Worm (Caenorhabditis elegans) whole organism, late embryonic: ENCODE results near the gene clec-225.

ENCODE experiments used
- C08G9.2 ChIP-seq: sonication (generic microtip); optimal IDR thresholded peaks from 2 replicates; lab custom pipeline; 2016; ENCODE audit warnings: mild to moderate bottlenecking, missing genetic modification characterization, moderate library complexity, missing compliant biosample characterization
- C38D4.7 ChIP-seq: fragments of 200-800 bp; sonication (Bioruptor generic); optimal IDR thresholded peaks from 2 replicates; lab custom pipeline; 2018; ENCODE audit warnings: mild to moderate bottlenecking, missing genetic modification characterization, moderate library complexity, missing compliant biosample characterization
- F13H6.1 ChIP-seq: sonication (generic microtip); optimal IDR thresholded peaks from 2 replicates; lab custom pipeline; 2016; ENCODE audit warnings: missing genetic modification characterization, missing compliant biosample characterization
- T23F11.4 ChIP-seq: fragments of 200-800 bp; sonication (Bioruptor generic); optimal IDR thresholded peaks from 2 replicates; lab custom pipeline; 2018; ENCODE audit warnings: mild to moderate bottlenecking, missing genetic modification characterization, missing compliant biosample characterization
- ceh-19 ChIP-seq: fragments of 200-800 bp; sonication (Bioruptor generic); optimal IDR thresholded peaks from 2 replicates; lab custom pipeline; 2018; ENCODE audit warnings: mild to moderate bottlenecking, missing genetic modification characterization, missing compliant biosample characterization
- ceh-2 ChIP-seq: sonication (generic microtip); optimal IDR thresholded peaks from 2 replicates; lab custom pipeline; 2016; ENCODE audit warnings: missing genotype, missing genetic modification characterization, missing compliant biosample characterization
- ceh-24 ChIP-seq: sonication (generic microtip); optimal IDR thresholded peaks from 2 replicates; lab custom pipeline; 2016; ENCODE audit warnings: mild to moderate bottlenecking, missing genetic modification characterization, missing compliant biosample characterization
- ceh-34 ChIP-seq: sonication (generic microtip); optimal IDR thresholded peaks from 2 replicates; lab custom pipeline; 2016; ENCODE audit warnings: mild to moderate bottlenecking, missing genetic modification characterization, missing compliant biosample characterization
- ceh-48 ChIP-seq: sonication (generic microtip); optimal IDR thresholded peaks from 2 replicates; lab custom pipeline; 2016; ENCODE audit warnings: missing genetic modification characterization, inconsistent platforms, missing compliant biosample characterization
- dmd-4 ChIP-seq: sonication (generic microtip); optimal IDR thresholded peaks from 2 replicates; lab custom pipeline; 2016; ENCODE audit warnings: borderline replicate concordance, missing genetic modification characterization, missing compliant biosample characterization
- dve-1 ChIP-seq: sonication (generic microtip); optimal IDR thresholded peaks from 2 replicates; lab custom pipeline; 2017; ENCODE audit warnings: antibody characterized with exemption, mild to moderate bottlenecking, missing genetic modification characterization, missing compliant biosample characterization
- elt-2 ChIP-seq: sonication (generic microtip); optimal IDR thresholded peaks from 2 replicates; lab custom pipeline; 2016; ENCODE audit warnings: missing genetic modification reagents, missing genetic modification characterization, missing compliant biosample characterization
- ets-4 ChIP-seq: sonication (generic microtip); optimal IDR thresholded peaks from 2 replicates; lab custom pipeline; 2016; ENCODE audit warnings: missing genetic modification characterization, missing compliant biosample characterization
- fkh-10 ChIP-seq: fragments of 150-350 bp; optimal IDR thresholded peaks from 2 replicates; lab custom pipeline; 2014; ENCODE audit warnings: missing biosample characterization, missing genetic modification reagents, missing genetic modification characterization
- fkh-6 ChIP-seq: sonication (generic microtip); optimal IDR thresholded peaks from 2 replicates; lab custom pipeline; 2016; ENCODE audit warnings: missing genetic modification characterization, missing compliant biosample characterization
- hlh-30 ChIP-seq: sonication (generic microtip); optimal IDR thresholded peaks from 2 replicates; lab custom pipeline; 2017; ENCODE audit warnings: antibody characterized with exemption, missing genetic modification characterization, missing compliant biosample characterization; ENCODE audit not compliant: insufficient read depth
- lim-6 ChIP-seq: sonication (generic microtip); optimal IDR thresholded peaks from 2 replicates; lab custom pipeline; 2016; ENCODE audit warnings: missing genetic modification characterization, missing compliant biosample characterization
- lin-11 ChIP-seq: fragments of 200-800 bp; sonication (Bioruptor generic); optimal IDR thresholded peaks from 2 replicates; lab custom pipeline; 2018; ENCODE audit warnings: mild to moderate bottlenecking, missing genetic modification characterization, missing compliant biosample characterization
- madf-2 ChIP-seq: sonication (generic microtip); optimal IDR thresholded peaks from 2 replicates; lab custom pipeline; 2017; ENCODE audit warnings: missing genetic modification characterization, missing compliant biosample characterization
- mec-3 ChIP-seq: sonication (generic microtip); optimal IDR thresholded peaks from 2 replicates; lab custom pipeline; 2016; ENCODE audit warnings: borderline replicate concordance, missing genetic modification characterization, missing compliant biosample characterization
- nfya-1 ChIP-seq: sonication (generic microtip); optimal IDR thresholded peaks from 2 replicates; lab custom pipeline; 2017; ENCODE audit warnings: missing genetic modification characterization, mild to moderate bottlenecking, missing compliant biosample characterization, antibody characterized with exemption, moderate library complexity
- nhr-11 ChIP-seq: fragments of 150-350 bp; optimal IDR thresholded peaks from 2 replicates; lab custom pipeline; 2014; ENCODE audit warnings: missing biosample characterization, missing genetic modification characterization
- nhr-232 ChIP-seq: sonication (generic microtip); optimal IDR thresholded peaks from 2 replicates; lab custom pipeline; 2016; ENCODE audit warnings: missing genetic modification characterization, missing compliant biosample characterization
- pat-9 ChIP-seq: fragments of 200-800 bp; sonication (Bioruptor generic); optimal IDR thresholded peaks from 2 replicates; lab custom pipeline; 2018; ENCODE audit warnings: mild to moderate bottlenecking, missing genetic modification characterization, moderate library complexity, missing compliant biosample characterization
- pax-1 ChIP-seq: fragments of 150-350 bp; optimal IDR thresholded peaks from 2 replicates; lab custom pipeline; 2014; ENCODE audit warnings: missing biosample characterization, missing genetic modification characterization
- pha-4 ChIP-seq: fragments of 150-350 bp; optimal IDR thresholded peaks from 2 replicates; lab custom pipeline; 2018; ENCODE audit warnings: missing biosample characterization, missing genetic modification reagents, missing genetic modification characterization
- ref-2 ChIP-seq: sonication (generic microtip); optimal IDR thresholded peaks from 2 replicates; lab custom pipeline; 2016; ENCODE audit warnings: missing genetic modification characterization, missing compliant biosample characterization
- rnt-1 ChIP-seq: sonication (generic microtip); optimal IDR thresholded peaks from 2 replicates; lab custom pipeline; 2016; ENCODE audit warnings: missing genetic modification characterization, missing compliant biosample characterization
- sdc-2 ChIP-seq: sonication (generic microtip); optimal IDR thresholded peaks from 2 replicates; lab custom pipeline; 2016; ENCODE audit warnings: missing genotype, missing genetic modification characterization, missing compliant biosample characterization
- tbx-2 ChIP-seq: sonication (generic microtip); optimal IDR thresholded peaks from 2 replicates; lab custom pipeline; 2016; ENCODE audit warnings: missing genetic modification characterization, missing compliant biosample characterization
- ttx-3 ChIP-seq: sonication (generic microtip); optimal IDR thresholded peaks from 2 replicates; lab custom pipeline; 2016; ENCODE audit warnings: missing genetic modification reagents, missing genetic modification characterization, missing compliant biosample characterization
- unc-42 ChIP-seq: sonication (generic microtip); optimal IDR thresholded peaks from 2 replicates; lab custom pipeline; 2016; ENCODE audit warnings: missing genotype, missing genetic modification characterization, missing compliant biosample characterization
- unc-55 ChIP-seq: sonication (generic microtip); optimal IDR thresholded peaks from 2 replicates; lab custom pipeline; 2017; ENCODE audit warnings: missing biosample characterization, missing genetic modification reagents, missing genetic modification characterization
- zip-5 ChIP-seq: sonication (generic microtip); optimal IDR thresholded peaks from 2 replicates; lab custom pipeline; 2016; ENCODE audit warnings: missing genetic modification characterization, missing compliant biosample characterization

Gene clec-225

ce11 chrV:13165244-13165643, 30.6 kb upstream of the clec-225 start:
- no peak for TF ChIP-seq C08G9.2
- no peak for TF ChIP-seq elt-2 (tag; lab: Kevin White, UChicago)
- TF ChIP-seq unc-42 (tag; lab: Kevin White, UChicago), result peak; percentile 94
- no peak for TF ChIP-seq pha-4 (tag; lab: Kevin White, UChicago)
- TF ChIP-seq, all 69 proteins: peak for 1

ce11 chrV:13163841-13164240, 29.2 kb upstream of the clec-225 start:
- TF ChIP-seq ttx-3 (tag; lab: Kevin White, UChicago) (no peak), ceh-34 (no peak), lin-11 (tag; lab: Kevin White, UChicago) (no peak), zip-5 (tag; lab: Kevin White, UChicago) (no peak), tbx-2 (tag; lab: Kevin White, UChicago) (no peak), dmd-4 (tag; lab: Kevin White, UChicago) (no peak), rnt-1 (tag; lab: Kevin White, UChicago) (no peak), nfya-1 (tag; lab: Kevin White, UChicago) (no peak), C08G9.2 (no peak), ceh-24 (no peak), dve-1 (no peak)

ce11 chrV:13162885-13163284, 28.2 kb upstream of the clec-225 start:
- TF ChIP-seq nhr-11 (tag; lab: Kevin White, UChicago), result no peak
- no peak for TF ChIP-seq C38D4.7 (GFP tag; lab: Kevin White, UChicago)
- TF ChIP-seq nfya-1 (tag; lab: Kevin White, UChicago), result no peak
- TF ChIP-seq unc-55 (GFP tag; lab: Kevin White, UChicago), result no peak
- no peak for TF ChIP-seq pax-1 (tag; lab: Kevin White, UChicago)
- TF ChIP-seq nhr-232 (tag; lab: Kevin White, UChicago), result no peak
- no peak for TF ChIP-seq sdc-2 (tag; lab: Kevin White, UChicago)
- TF ChIP-seq T23F11.4 (GFP tag; lab: Kevin White, UChicago), result no peak
- no peak for TF ChIP-seq pat-9
- no peak for TF ChIP-seq hlh-30 (tag; lab: Kevin White, UChicago)
- no peak for TF ChIP-seq ceh-24
- TF ChIP-seq unc-42 (tag; lab: Kevin White, UChicago), result no peak
- TF ChIP-seq elt-2 (tag; lab: Kevin White, UChicago), result no peak

- TF ChIP-seq ceh-19, result no peak
- no peak for TF ChIP-seq ref-2 (tag; lab: Kevin White, UChicago)
- TF ChIP-seq ceh-2 (tag; lab: Kevin White, UChicago), result no peak
- no peak for TF ChIP-seq hlh-30 (tag; lab: Kevin White, UChicago)
- TF ChIP-seq mec-3 (tag; lab: Kevin White, UChicago), result no peak
- no peak for TF ChIP-seq dve-1
- no peak for TF ChIP-seq ets-4 (tag; lab: Kevin White, UChicago)
- TF ChIP-seq ceh-34, result no peak
- no peak for TF ChIP-seq madf-2
- TF ChIP-seq elt-2 (tag; lab: Kevin White, UChicago), result no peak
- TF ChIP-seq fkh-6 (tag; lab: Kevin White, UChicago), result no peak
- no peak for TF ChIP-seq F13H6.1 (tag; lab: Kevin White, UChicago)
Measured at ce11 chrV:13161052-13161451, 26.4 kb upstream of the clec-225 start.

ce11 chrV:13157073-13157472, 22.4 kb upstream of the clec-225 start:
- TF ChIP-seq fkh-10 (GFP tag; lab: Kevin White, UChicago) (no peak), unc-55 (GFP tag; lab: Kevin White, UChicago) (peak; percentile 72)

- TF ChIP-seq lim-6 (no peak), tbx-2 (tag; lab: Kevin White, UChicago) (no peak), unc-55 (GFP tag; lab: Kevin White, UChicago) (peak; percentile 82), ceh-48 (tag; lab: Kevin White, UChicago) (no peak)
Measured at ce11 chrV:13154225-13154624, 19.5 kb upstream of the clec-225 start.
